Fruit fly (Drosophila melanogaster): ENCODE measurements around the gene CG15535.

DNA sequence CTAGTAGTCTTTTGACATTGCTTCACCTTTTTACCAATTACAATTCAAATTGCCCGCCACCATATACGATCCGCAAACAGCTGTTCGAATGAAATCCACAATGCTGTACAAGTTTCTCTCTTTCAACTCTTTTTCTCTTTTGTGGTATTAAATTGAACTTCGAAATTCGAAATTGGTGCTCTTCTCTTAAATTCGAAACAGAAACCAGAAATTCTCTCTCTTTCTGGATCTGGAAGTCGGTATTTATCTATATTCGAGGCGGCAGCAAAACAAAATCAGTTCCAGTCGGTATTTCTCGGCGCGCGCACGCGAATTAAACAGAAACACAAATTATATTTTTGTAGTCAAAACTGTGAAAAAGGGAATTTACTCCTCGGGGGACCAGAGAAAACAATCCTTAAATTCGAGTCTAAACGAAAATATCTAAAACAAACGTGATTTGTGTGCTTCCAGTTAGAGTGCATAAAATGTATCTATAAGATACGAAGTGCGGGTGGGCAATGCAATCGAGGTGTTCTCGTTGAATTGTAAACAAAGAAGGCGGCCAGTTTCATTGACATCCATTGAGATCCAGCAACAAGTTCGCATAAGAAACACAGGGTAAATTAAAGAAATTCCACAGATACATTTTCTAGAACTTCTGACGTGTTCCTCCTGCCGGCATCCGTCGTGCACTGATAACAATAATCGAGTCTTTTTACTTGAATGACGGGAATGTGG is 42.2 kb upstream of the CG15535 start, which contains the start of gene PH4alphaEFB:
- TF ChIP-seq ovo (GFP tag; optimal IDR thresholded peaks at IDR 0.05) (no peak), bab1 (GFP tag; optimal IDR thresholded peaks at IDR 0.05) (peak; percentile 18), kay (GFP tag; ENCODE audit: borderline replicate concordance) (peak; percentile 74), Hr96 (GFP tag; optimal IDR thresholded peaks at IDR 0.05) (no peak), CG7045 (GFP tag; optimal IDR thresholded peaks at IDR 0.05) (no peak)

Data from whole organism, adult.